Fruit fly (Drosophila melanogaster): ENCODE data around the gene CG9813.
A peak's percentile ranks its signal among the peaks of the same experiment; 100 is the strongest.

Gene CG9813

dm6 chr3R:13400902-13401721 is 21.5 kb upstream of the CG9813 start (continued):
- TF ChIP-seq CG12942 (GFP tag; optimal IDR thresholded peaks at IDR 0.05) (peak; percentile 84), CG4360 (GFP tag; IDR thresholded peaks at IDR 0.05) (0 out of 2 replicates have a peak, but pooled peaks have one; percentile 42), NC2β (GFP tag; optimal IDR thresholded peaks at IDR 0.05) (peak; percentile 77), zen2 (GFP tag; IDR thresholded peaks at IDR 0.05; ENCODE audit: partially characterized antibody) (no peak), Adf1 (GFP tag; IDR thresholded peaks at IDR 0.05) (0 out of 2 replicates have a peak, but pooled peaks have one; percentile 45), Pdp1 (GFP tag; optimal IDR thresholded peaks at IDR 0.05) (peak; percentile 84 to 88), CG11696 (GFP tag; IDR thresholded peaks at IDR 0.05) (peak; percentile 62; the same call in 1 of the 2 replicates), trem (tag; optimal IDR thresholded peaks at IDR 0.05) (peak; percentile 88), vvl (GFP tag; IDR thresholded peaks at IDR 0.05) (peak; percentile 89), ranshi (GFP tag; IDR thresholded peaks at IDR 0.05) (peak; percentile 74; the same call in 1 of the 2 replicates), MESR4 (GFP tag; optimal IDR thresholded peaks at IDR 0.05) (peak; percentile 6), oc (tag; optimal IDR thresholded peaks at IDR 0.05) (peak; percentile 87), CG3281 (GFP tag; optimal IDR thresholded peaks at IDR 0.05) (peak; percentile 84), gsb (GFP tag; IDR thresholded peaks at IDR 0.05) (peak; percentile 68), E2f2 (GFP tag; IDR thresholded peaks at IDR 0.05) (peak; percentile 68), ATbp (GFP tag; optimal IDR thresholded peaks at IDR 0.05) (peak; percentile 79), disco-r (GFP tag; optimal IDR thresholded peaks at IDR 0.05) (peak; percentile 82), Sox100B (GFP tag; optimal IDR thresholded peaks at IDR 0.05) (peak; percentile 85), Atf3 (GFP tag; optimal IDR thresholded peaks at IDR 0.05) (peak; percentile 87), CG43689 (GFP tag; IDR thresholded peaks at IDR 0.05) (peak; percentile 39; the same call in 1 of the 2 replicates), Dfd (GFP tag; optimal IDR thresholded peaks at IDR 0.05) (no peak), jumu (GFP tag; optimal IDR thresholded peaks at IDR 0.05) (peak; percentile 81), caup (GFP tag; optimal IDR thresholded peaks at IDR 0.05; ENCODE audit: severe bottlenecking) (peak; percentile 84), kah (GFP tag; optimal IDR thresholded peaks at IDR 0.05) (peak; percentile 86), NC2α (GFP tag; optimal IDR thresholded peaks at IDR 0.05) (peak; percentile 80), Med (GFP tag) (peak; percentile 98), dpn (GFP tag; optimal IDR thresholded peaks at IDR 0.05) (peak; percentile 90 to 92), unpg (GFP tag; optimal IDR thresholded peaks at IDR 0.05) (peak; percentile 92), ken (GFP tag; IDR thresholded peaks at IDR 0.05) (no peak; the same call in 2 of the 3 replicates), CG3847 (GFP tag; IDR thresholded peaks at IDR 0.05) (peak; percentile 78), cad (GFP tag; optimal IDR thresholded peaks at IDR 0.05) (no peak), wek (GFP tag; optimal IDR thresholded peaks at IDR 0.05) (peak; percentile 61), salm (tag; optimal IDR thresholded peaks at IDR 0.05) (peak; percentile 77), CG6254 (GFP tag; optimal IDR thresholded peaks at IDR 0.05) (peak; percentile 82), cg (GFP tag; optimal IDR thresholded peaks at IDR 0.05) (peak; percentile 76), CG7745 (tag; optimal IDR thresholded peaks at IDR 0.05) (no peak), bcd (GFP tag; optimal IDR thresholded peaks at IDR 0.05) (peak; percentile 87), CG16863 (GFP tag; optimal IDR thresholded peaks at IDR 0.05) (peak; percentile 90), CG34376 (GFP tag; optimal IDR thresholded peaks at IDR 0.05) (no peak), Lhr (GFP tag; optimal IDR thresholded peaks at IDR 0.05) (peak; percentile 78), CG12236 (GFP tag; optimal IDR thresholded peaks at IDR 0.05) (peak; percentile 80), pan (optimal IDR thresholded peaks at IDR 0.05) (no peak), pan (GFP tag; optimal IDR thresholded peaks at IDR 0.05 in 1 of 2, IDR thresholded peaks at IDR 0.05 in 1 of 2) (peak in 1 of 2 experiments; percentile 83), repo (GFP tag; optimal IDR thresholded peaks at IDR 0.05) (peak; percentile 69), CG31224 (GFP tag; IDR thresholded peaks at IDR 0.05) (peak; percentile 77), CG1602 (GFP tag; optimal IDR thresholded peaks at IDR 0.05) (peak; percentile 91), CG6765 (GFP tag; optimal IDR thresholded peaks at IDR 0.05) (peak; percentile 79), CG3838 (GFP tag; optimal IDR thresholded peaks at IDR 0.05) (peak; percentile 75), CG10209 (GFP tag; optimal IDR thresholded peaks at IDR 0.05) (peak; percentile 94)
